Fruit fly (Drosophila melanogaster) whole organism, wandering third instar larva: ENCODE data around the gene dnd.
A peak's percentile ranks its signal among the peaks of the same experiment; 100 is the strongest.

ENCODE experiments used
- Abd-B ChIP-seq: fragments of >200 bp; optimal IDR thresholded peaks from 2 replicates; lab custom pipeline; 2017; ENCODE audit warnings: missing biosample characterization, missing genetic modification characterization
- CG32264 ChIP-seq: fragments of 200-800 bp; sonication (Bioruptor generic); optimal IDR thresholded peaks from 2 replicates; lab custom pipeline; 2016; ENCODE audit warnings: missing biosample characterization, missing genetic modification characterization
- CG9705 ChIP-seq: fragments of 200-800 bp; sonication (Bioruptor generic); optimal IDR thresholded peaks from 2 replicates; lab custom pipeline; 2018; ENCODE audit warnings: missing biosample characterization, mild to moderate bottlenecking, missing genetic modification characterization
- CrebA ChIP-seq: fragments of 200-800 bp; sonication (Bioruptor generic); optimal IDR thresholded peaks from 2 replicates; lab custom pipeline; 2016; ENCODE audit warnings: missing biosample characterization, mild to moderate bottlenecking, missing genetic modification characterization, borderline replicate concordance
- Dfd ChIP-seq: fragments of >200 bp; optimal IDR thresholded peaks from 2 replicates; lab custom pipeline; 2017; ENCODE audit warnings: missing biosample characterization, missing genetic modification characterization
- Dif ChIP-seq: fragments of 200-275, 200-300 bp; sonication (Bioruptor generic); optimal IDR thresholded peaks from 2 replicates; lab custom pipeline; 2018; ENCODE audit warnings: missing biosample characterization, missing genetic modification characterization; ENCODE audit not compliant: partially characterized antibody
- GATAd ChIP-seq: sonication (Bioruptor generic); optimal IDR thresholded peaks from 2 replicates; lab custom pipeline; 2016; ENCODE audit warnings: missing biosample characterization, missing genetic modification characterization
- HLH106 ChIP-seq: fragments of 200-800 bp; optimal IDR thresholded peaks from 3 replicates; lab custom pipeline; 2019; ENCODE audit warnings: missing biosample characterization, mild to moderate bottlenecking, missing genetic modification characterization, moderate library complexity
- Hnf4 ChIP-seq: fragments of 200-800 bp; sonication (Bioruptor generic); optimal IDR thresholded peaks from 2 replicates; lab custom pipeline; 2016; ENCODE audit warnings: missing biosample characterization, mild to moderate bottlenecking, missing genetic modification characterization
- Hr78 ChIP-seq: fragments of >200 bp; optimal IDR thresholded peaks from 2 replicates; lab custom pipeline; 2017; ENCODE audit warnings: missing biosample characterization, missing genetic modification characterization
- Hr83 ChIP-seq: fragments of 200-300 bp; sonication (Bioruptor generic); optimal IDR thresholded peaks from 2 replicates; lab custom pipeline; 2016; ENCODE audit warnings: missing biosample characterization, mild to moderate bottlenecking, missing genetic modification characterization, moderate library complexity; ENCODE audit not compliant: poor library complexity, severe bottlenecking
- Jra ChIP-seq: sonication (Bioruptor generic); optimal IDR thresholded peaks from 2 replicates; lab custom pipeline; 2016; ENCODE audit warnings: missing biosample characterization, missing genetic modification characterization
- Mio ChIP-seq: sonication (Bioruptor generic); optimal IDR thresholded peaks from 2 replicates; lab custom pipeline; 2016; ENCODE audit warnings: missing biosample characterization, missing genetic modification characterization
- Myc ChIP-seq: fragments of >200 bp; optimal IDR thresholded peaks from 2 replicates; lab custom pipeline; 2017
- N ChIP-seq: fragments of >200 bp; optimal IDR thresholded peaks from 2 replicates; lab custom pipeline; 2018; ENCODE audit warnings: missing biosample characterization, missing external identifiers, missing genetic modification characterization
- OdsH ChIP-seq: fragments of 200-800 bp; sonication (Bioruptor generic); optimal IDR thresholded peaks from 2 replicates; lab custom pipeline; 2016; ENCODE audit warnings: missing biosample characterization, mild to moderate bottlenecking, missing genetic modification characterization
- Rel ChIP-seq, 2 experiments: fragments of 200-800 bp; sonication (Bioruptor generic) in 1 of 2; optimal IDR thresholded peaks; 2 replicates in 1 of 2; 3 replicates in 1 of 2; lab custom pipeline; 2016 to 2019; ENCODE audit warnings: mild to moderate bottlenecking in 2 of 2, missing biosample characterization in 2 of 2, missing genetic modification characterization in 2 of 2, moderate library complexity in 1 of 2
- Sp1 ChIP-seq: fragments of 200-800 bp; sonication (Bioruptor generic); optimal IDR thresholded peaks from 3 replicates; lab custom pipeline; 2019; ENCODE audit warnings: missing biosample characterization, mild to moderate bottlenecking, missing genetic modification characterization, moderate library complexity
- Vsx2 ChIP-seq: fragments of 200-300, 225-300 bp; sonication (Bioruptor generic); optimal IDR thresholded peaks from 2 replicates; lab custom pipeline; 2018; ENCODE audit warnings: missing biosample characterization, missing genetic modification characterization; ENCODE audit not compliant: partially characterized antibody
- br ChIP-seq: fragments of 200-800 bp; sonication (Bioruptor generic); optimal IDR thresholded peaks from 2 replicates; lab custom pipeline; 2016; ENCODE audit warnings: missing biosample characterization, missing genetic modification characterization
- brk ChIP-seq: fragments of 200-800 bp; sonication (Bioruptor generic); optimal IDR thresholded peaks from 2 replicates; lab custom pipeline; 2016; ENCODE audit warnings: missing biosample characterization, mild to moderate bottlenecking, missing genetic modification characterization
- dl ChIP-seq, 2 experiments: fragments of 175-275, 200-275 bp in 1 of 2; fragments of 200-275 bp in 1 of 2; sonication (Bioruptor generic); optimal IDR thresholded peaks; lab custom pipeline; 2018; ENCODE audit warnings: mild to moderate bottlenecking in 2 of 2, missing biosample characterization in 2 of 2, missing genetic modification characterization in 2 of 2, moderate library complexity in 2 of 2; ENCODE audit not compliant: partially characterized antibody in 2 of 2, insufficient read depth in 1 of 2
- dmrt93B ChIP-seq: fragments of 200-800 bp; sonication (Bioruptor generic); optimal IDR thresholded peaks from 2 replicates; lab custom pipeline; 2018; ENCODE audit warnings: missing biosample characterization, mild to moderate bottlenecking, missing genetic modification characterization
- dsf ChIP-seq: sonication (Bioruptor generic); optimal IDR thresholded peaks from 2 replicates; lab custom pipeline; 2016; ENCODE audit warnings: missing biosample characterization, missing genetic modification characterization, borderline replicate concordance
- ey ChIP-seq: fragments of 200-800 bp; sonication (Bioruptor generic); optimal IDR thresholded peaks from 2 replicates; lab custom pipeline; 2016; ENCODE audit warnings: missing biosample characterization, missing genetic modification characterization
- foxo ChIP-seq, 2 experiments: fragments of 200-800 bp; sonication (Bioruptor generic); optimal IDR thresholded peaks; 2 replicates in 1 of 2; 3 replicates in 1 of 2; lab custom pipeline; 2016 to 2017; ENCODE audit warnings: missing biosample characterization in 2 of 2, missing genetic modification characterization in 2 of 2
- fru ChIP-seq: fragments of 200-800 bp; sonication (Bioruptor generic); optimal IDR thresholded peaks from 3 replicates; lab custom pipeline; 2016; ENCODE audit warnings: missing biosample characterization, mild to moderate bottlenecking, missing genetic modification characterization
- h ChIP-seq: fragments of 200-800 bp; sonication (Bioruptor generic); optimal IDR thresholded peaks from 3 replicates; lab custom pipeline; 2016; ENCODE audit warnings: missing biosample characterization, mild to moderate bottlenecking, missing genetic modification characterization
- jim ChIP-seq: fragments of 175-275, 200-325 bp; sonication (Bioruptor generic); optimal IDR thresholded peaks from 2 replicates; lab custom pipeline; 2016; ENCODE audit warnings: missing biosample characterization, mild to moderate bottlenecking, missing genetic modification characterization
- lola ChIP-seq: fragments of >200 bp; optimal IDR thresholded peaks from 2 replicates; lab custom pipeline; 2017; ENCODE audit warnings: missing biosample characterization, missing genetic modification characterization
- pan ChIP-seq: fragments of >200 bp; optimal IDR thresholded peaks from 2 replicates; lab custom pipeline; 2017
- psq ChIP-seq: fragments of 200-800 bp; sonication (Bioruptor generic); optimal IDR thresholded peaks from 3 replicates; lab custom pipeline; 2017; ENCODE audit warnings: missing biosample characterization, mild to moderate bottlenecking, missing genetic modification characterization, moderate library complexity
- rgr ChIP-seq: fragments of 200-800 bp; sonication (Bioruptor generic); optimal IDR thresholded peaks from 3 replicates; lab custom pipeline; 2016; ENCODE audit warnings: missing biosample characterization, mild to moderate bottlenecking, missing genetic modification characterization
- sage ChIP-seq: fragments of 200-800 bp; sonication (Bioruptor generic); optimal IDR thresholded peaks from 2 replicates; lab custom pipeline; 2016; ENCODE audit warnings: missing biosample characterization, mild to moderate bottlenecking, missing genetic modification characterization
- sv ChIP-seq: fragments of 200-800 bp; sonication (Bioruptor generic); optimal IDR thresholded peaks from 3 replicates; lab custom pipeline; 2016; ENCODE audit warnings: missing biosample characterization, missing genetic modification characterization
- tai ChIP-seq: sonication (Bioruptor generic); optimal IDR thresholded peaks from 2 replicates; lab custom pipeline; 2016; ENCODE audit warnings: missing biosample characterization, missing genetic modification characterization
- usp ChIP-seq: fragments of >200 bp; optimal IDR thresholded peaks from 2 replicates; lab custom pipeline; 2017; ENCODE audit warnings: missing biosample characterization, missing genetic modification characterization
- woc ChIP-seq: sonication (Bioruptor generic); optimal IDR thresholded peaks from 2 replicates; lab custom pipeline; 2016; ENCODE audit warnings: missing biosample characterization, mild to moderate bottlenecking, missing genetic modification characterization

dnd gene

dm6 chr3R:21862137-21862850 is 24.9 kb downstream of the dnd start:
- TF ChIP-seq jim (GFP tag; lab: Kevin White, UChicago) (no peak), sage (GFP tag; lab: Kevin White, UChicago) (no peak), woc (GFP tag; lab: Kevin White, UChicago) (no peak), Vsx2 (GFP tag; lab: Kevin White, UChicago) (no peak), dmrt93B (GFP tag; lab: Kevin White, UChicago) (no peak), br (GFP tag; lab: Kevin White, UChicago) (no peak), sv (GFP tag; lab: Kevin White, UChicago) (no peak), ey (GFP tag; lab: Kevin White, UChicago) (no peak), dl (GFP tag; optimal IDR thresholded peaks at IDR 0.05; lab: Kevin White, UChicago; ENCODE audit: insufficient read depth in 1 of 2, partially characterized antibody in 2 of 2) (no peak), CG9705 (GFP tag; lab: Kevin White, UChicago) (no peak), HLH106 (tag; lab: Kevin White, UChicago) (no peak), psq (no peak)

DNA sequence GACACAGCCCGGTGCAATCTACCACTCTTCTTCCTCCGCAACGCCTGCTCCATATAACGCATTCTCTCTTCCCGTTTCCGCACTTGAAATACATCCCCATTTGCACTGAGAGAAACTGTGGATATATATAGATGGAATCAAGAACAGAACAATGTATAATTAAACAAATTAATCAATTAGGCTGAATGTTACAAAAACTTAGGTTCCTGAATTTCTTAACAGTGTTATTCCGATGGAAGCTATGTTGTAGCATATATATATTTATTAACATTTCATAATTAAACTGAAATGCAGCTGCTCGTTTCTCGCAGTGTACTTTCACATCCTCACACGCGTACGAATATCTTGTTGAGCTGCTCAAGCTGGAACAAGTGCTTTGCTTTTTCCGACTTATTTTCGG is 27.6 kb downstream of the dnd start:
- TF ChIP-seq lola (GFP tag; lab: Kevin White, UChicago) (no peak), sage (GFP tag; lab: Kevin White, UChicago) (peak; percentile 86), Jra (GFP tag; lab: Kevin White, UChicago) (peak; percentile 85), foxo (GFP tag; optimal IDR thresholded peaks at IDR 0.05; lab: Kevin White, UChicago) (peak in 1 of 2 experiments; percentile 96), brk (GFP tag; lab: Kevin White, UChicago) (peak; percentile 85), ey (GFP tag; lab: Kevin White, UChicago) (peak; percentile 95), Mio (GFP tag; lab: Kevin White, UChicago) (peak; percentile 12), Rel (GFP tag; optimal IDR thresholded peaks at IDR 0.05; lab: Kevin White, UChicago) (peak; percentile 70), Rel (tag; optimal IDR thresholded peaks at IDR 0.05; lab: Kevin White, UChicago) (peak; percentile 75), pan (lab: Kevin White, UChicago) (no peak), usp (GFP tag; lab: Kevin White, UChicago) (no peak), Abd-B (GFP tag; lab: Kevin White, UChicago) (no peak), Dif (GFP tag; lab: Kevin White, UChicago) (no peak), dmrt93B (GFP tag; lab: Kevin White, UChicago) (peak; percentile 84), fru (GFP tag; lab: Kevin White, UChicago) (peak; percentile 97), dl (GFP tag; optimal IDR thresholded peaks at IDR 0.05; lab: Kevin White, UChicago; ENCODE audit: insufficient read depth in 1 of 2, partially characterized antibody in 2 of 2) (no peak), rgr (GFP tag; lab: Kevin White, UChicago) (peak; percentile 92), Myc (lab: Kevin White, UChicago) (no peak), CrebA (GFP tag; lab: Kevin White, UChicago) (peak; percentile 8), psq (peak; percentile 94), GATAd (GFP tag; lab: Kevin White, UChicago) (peak; percentile 1), CG32264 (GFP tag; lab: Kevin White, UChicago) (peak; percentile 68), Hr78 (GFP tag; lab: Kevin White, UChicago) (no peak), br (GFP tag; lab: Kevin White, UChicago) (peak; percentile 95), Hr83 (no peak), N (no peak), Hnf4 (peak; percentile 91), OdsH (peak; percentile 92), Sp1 (peak; percentile 95), dsf (GFP tag; lab: Kevin White, UChicago) (peak; percentile 76), Dfd (GFP tag; lab: Kevin White, UChicago) (no peak), h (GFP tag; lab: Kevin White, UChicago) (peak; percentile 96), jim (GFP tag; lab: Kevin White, UChicago) (no peak), tai (peak; percentile 83), CG9705 (GFP tag; lab: Kevin White, UChicago) (peak; percentile 85), woc (GFP tag; lab: Kevin White, UChicago) (peak; percentile 89), sv (GFP tag; lab: Kevin White, UChicago) (peak; percentile 5), HLH106 (tag; lab: Kevin White, UChicago) (peak; percentile 95), Vsx2 (GFP tag; lab: Kevin White, UChicago) (no peak)
